Worm (Caenorhabditis elegans) whole organism, L4 larva: ENCODE data around the gene F49H12.4.

Source experiments
- ZK546.5 ChIP-seq, 2 experiments: sonication (generic microtip); optimal IDR thresholded peaks; 2 replicates each; lab custom pipeline; 2017; ENCODE audit warnings: missing biosample characterization in 2 of 2, missing genetic modification characterization in 2 of 2
- cey-2 ChIP-seq: sonication (generic microtip); optimal IDR thresholded peaks from 3 replicates; lab custom pipeline; 2017; ENCODE audit warnings: missing genetic modification characterization, mild to moderate bottlenecking, missing compliant biosample characterization, antibody characterized with exemption, borderline replicate concordance; ENCODE audit not compliant: insufficient read depth
- dpl-1 ChIP-seq: fragments of 150-350 bp; optimal IDR thresholded peaks from 2 replicates; lab custom pipeline; 2014; ENCODE audit warnings: missing biosample characterization, missing genetic modification reagents, missing genetic modification characterization
- egl-43 ChIP-seq: fragments of 200-800 bp; sonication (Bioruptor generic); IDR thresholded peaks from 2 replicates; pipeline ENCODE4 v1.3.6; 2022; ENCODE audit warnings: missing genetic modification reagents, missing genetic modification characterization, missing compliant biosample characterization
- jun-1 ChIP-seq: fragments of 150-350 bp; optimal IDR thresholded peaks from 2 replicates; lab custom pipeline; 2014; ENCODE audit warnings: missing biosample characterization, missing genetic modification reagents, missing genetic modification characterization
- lin-39 ChIP-seq: fragments of 150-350 bp; optimal IDR thresholded peaks from 2 replicates; lab custom pipeline; 2014; ENCODE audit warnings: missing biosample characterization, missing genetic modification reagents, missing genetic modification characterization
- lsy-2 ChIP-seq, 2 experiments: fragments of 150-350 bp in 1 of 2; sonication (generic microtip) in 1 of 2; optimal IDR thresholded peaks; 2 replicates each; lab custom pipeline; 2014 to 2017; ENCODE audit warnings: missing biosample characterization in 2 of 2, missing genetic modification characterization in 2 of 2
- mdl-1 ChIP-seq, 2 experiments: fragments of 150-350 bp in 1 of 2; sonication (generic microtip) in 1 of 2; optimal IDR thresholded peaks; 2 replicates each; lab custom pipeline; 2014 to 2017; ENCODE audit warnings: missing biosample characterization in 2 of 2, missing genetic modification characterization in 2 of 2
- nhr-6 ChIP-seq: fragments of 150-350 bp; optimal IDR thresholded peaks from 2 replicates; lab custom pipeline; 2014; ENCODE audit warnings: missing biosample characterization, missing genetic modification characterization
- snpc-4 ChIP-seq: fragments of 150-350 bp; optimal IDR thresholded peaks from 2 replicates; lab custom pipeline; 2014; ENCODE audit warnings: missing biosample characterization, missing genetic modification characterization

ce11 chrX:2093169-2093568 lies 13.5 kb downstream of the F49H12.4 start, which contains the start of gene col-164:
- no peak for TF ChIP-seq nhr-6
- TF ChIP-seq snpc-4 = no peak
- no peak for TF ChIP-seq egl-43 (GFP tag; lab: Robert Waterston, UW)
- TF ChIP-seq mdl-1 (tag; optimal IDR thresholded peaks at IDR 0.05; lab: Kevin White, UChicago) = no peak
- TF ChIP-seq dpl-1 (GFP tag; lab: Kevin White, UChicago) = no peak
- no peak for TF ChIP-seq jun-1 (tag; lab: Kevin White, UChicago)
- TF ChIP-seq lsy-2 (tag; optimal IDR thresholded peaks at IDR 0.05; lab: Kevin White, UChicago) = no peak
- no peak for TF ChIP-seq cey-2 (tag; lab: Kevin White, UChicago)
- no peak for TF ChIP-seq ZK546.5 (tag; optimal IDR thresholded peaks at IDR 0.05; lab: Kevin White, UChicago)
- TF ChIP-seq lin-39 (tag; lab: Kevin White, UChicago) = no peak
